Fruit fly (Drosophila melanogaster): ENCODE results near the gene vls.
A peak's percentile ranks its signal among the peaks of the same experiment; 100 is the strongest.

Gene vls

DNA sequence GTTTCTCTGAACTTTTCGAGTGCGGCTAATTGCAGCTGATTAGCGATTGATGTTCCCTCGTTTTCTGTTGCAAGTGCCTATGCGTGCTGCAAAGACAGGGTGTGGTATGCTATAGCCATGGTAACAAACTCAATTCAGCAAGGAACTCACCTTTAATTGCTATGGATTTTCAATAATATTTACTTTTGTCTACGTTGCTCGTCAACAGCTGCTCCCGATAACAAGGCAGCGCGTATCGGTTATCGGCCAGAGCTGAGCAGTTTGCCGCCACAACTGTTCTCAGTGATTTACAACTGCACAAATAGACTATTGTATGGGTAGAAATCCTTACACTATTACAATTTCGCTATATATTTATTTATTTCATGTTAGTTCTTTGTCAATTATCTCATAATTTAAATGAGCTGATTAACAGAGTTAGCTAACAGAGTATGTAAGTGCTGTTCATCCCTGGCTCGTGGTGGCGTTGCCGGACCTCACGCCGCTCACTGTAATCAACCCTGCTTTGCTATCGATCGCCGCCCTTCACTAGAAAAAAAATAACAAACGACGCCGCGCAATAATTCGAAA is 9.8 kb upstream of the vls start, which contains the start of the genes pr and neb (continued):
- TF ChIP-seq ssp (GFP tag; IDR thresholded peaks at IDR 0.05), result no peak; the same call in 1 of the 2 replicates
- TF ChIP-seq oc (tag; optimal IDR thresholded peaks at IDR 0.05), result no peak
- peak; percentile 39 for TF ChIP-seq Antp (GFP tag; optimal IDR thresholded peaks at IDR 0.05)
- no peak for TF ChIP-seq ham (GFP tag; IDR thresholded peaks at IDR 0.05)
- TF ChIP-seq Hr78 (GFP tag; optimal IDR thresholded peaks at IDR 0.05), result no peak
- peak; percentile 2 for TF ChIP-seq Myb (GFP tag; optimal IDR thresholded peaks at IDR 0.05)
- TF ChIP-seq Ada2b (GFP tag; IDR thresholded peaks at IDR 0.05), result peak; percentile 77
- no peak for TF ChIP-seq CG11398 (GFP tag; optimal IDR thresholded peaks at IDR 0.05)
- TF ChIP-seq Bteb2 (GFP tag; optimal IDR thresholded peaks at IDR 0.05), result peak; percentile 33
- no peak for TF ChIP-seq her (GFP tag; optimal IDR thresholded peaks at IDR 0.05)
- TF ChIP-seq Ssrp (tag; optimal IDR thresholded peaks at IDR 0.05), result peak; percentile 37
- no peak for TF ChIP-seq Awh (GFP tag; IDR thresholded peaks at IDR 0.05)
- no peak for TF ChIP-seq lov (optimal IDR thresholded peaks at IDR 0.05)
- TF ChIP-seq lov (GFP tag; IDR thresholded peaks at IDR 0.05), result no peak
- TF ChIP-seq fru (optimal IDR thresholded peaks at IDR 0.05), result no peak
- peak; percentile 77 for TF ChIP-seq sob (GFP tag; IDR thresholded peaks at IDR 0.05)
- TF ChIP-seq CG18011 (GFP tag; optimal IDR thresholded peaks at IDR 0.05), result peak; percentile 40
- peak; percentile 24 for TF ChIP-seq Dip3 (GFP tag; optimal IDR thresholded peaks at IDR 0.05)
- TF ChIP-seq unc-4 (GFP tag; IDR thresholded peaks at IDR 0.05; ENCODE audit: partially characterized antibody), result peak; percentile 44; the same call in 1 of the 2 replicates
- TF ChIP-seq CG14441 (GFP tag; IDR thresholded peaks at IDR 0.05), result no peak
- TF ChIP-seq Pdp1 (GFP tag; optimal IDR thresholded peaks at IDR 0.05), result peak; percentile 4 to 45
- no peak for TF ChIP-seq odd (GFP tag; optimal IDR thresholded peaks at IDR 0.05)
- no peak for TF ChIP-seq CG4404 (GFP tag; IDR thresholded peaks at IDR 0.05)
- no peak for TF ChIP-seq CHES-1-like (GFP tag; optimal IDR thresholded peaks at IDR 0.05)
- peak; percentile 23 for TF ChIP-seq maf-S (GFP tag; optimal IDR thresholded peaks at IDR 0.05)
- TF ChIP-seq CG12769 (tag; optimal IDR thresholded peaks at IDR 0.05), result peak; percentile 70
- TF ChIP-seq az2 (GFP tag; optimal IDR thresholded peaks at IDR 0.05), result peak; percentile 60
- TF ChIP-seq CG8281 (tag; optimal IDR thresholded peaks at IDR 0.05), result no peak
- TF ChIP-seq CG10431 (GFP tag; optimal IDR thresholded peaks at IDR 0.05), result no peak
- no peak for TF ChIP-seq Hr39 (optimal IDR thresholded peaks at IDR 0.05)
- TF ChIP-seq onecut (GFP tag; IDR thresholded peaks at IDR 0.05), result peak; percentile 54
- peak; percentile 7 for TF ChIP-seq gro (GFP tag; optimal IDR thresholded peaks at IDR 0.05)
- TF ChIP-seq al (GFP tag; IDR thresholded peaks at IDR 0.05), result peak; percentile 55
- TF ChIP-seq CG32532 (GFP tag; IDR thresholded peaks at IDR 0.05), result peak; percentile 45; the same call in 1 of the 2 replicates
- TF ChIP-seq CG8089 (GFP tag; optimal IDR thresholded peaks at IDR 0.05), result no peak
- TF ChIP-seq CG13894 (tag; optimal IDR thresholded peaks at IDR 0.05), result no peak
- no peak for TF ChIP-seq CkIIα-i1 (GFP tag; IDR thresholded peaks at IDR 0.05)
- TF ChIP-seq HmgZ (tag; optimal IDR thresholded peaks at IDR 0.05), result peak; percentile 49
- no peak for TF ChIP-seq CG1233 (GFP tag; optimal IDR thresholded peaks at IDR 0.05)
- TF ChIP-seq luna (GFP tag; optimal IDR thresholded peaks at IDR 0.05), result no peak
- TF ChIP-seq CG11456 (GFP tag; IDR thresholded peaks at IDR 0.05), result 0 out of 3 replicates have a peak, but pooled peaks have one; percentile 58
- peak; percentile 52 to 86 for TF ChIP-seq crp (GFP tag; optimal IDR thresholded peaks at IDR 0.05)
- TF ChIP-seq Side (GFP tag; optimal IDR thresholded peaks at IDR 0.05), result no peak
- TF ChIP-seq CG2129 (GFP tag; IDR thresholded peaks at IDR 0.05; ENCODE audit: partially characterized antibody), result no peak
- no peak for TF ChIP-seq CG42726 (GFP tag; IDR thresholded peaks at IDR 0.05; ENCODE audit: partially characterized antibody)
- TF ChIP-seq Ets97D (GFP tag; optimal IDR thresholded peaks at IDR 0.05), result peak; percentile 73
- TF ChIP-seq CG3838 (GFP tag; optimal IDR thresholded peaks at IDR 0.05), result no peak
- TF ChIP-seq seq (GFP tag; IDR thresholded peaks at IDR 0.05), result peak; percentile 48; the same call in 1 of the 2 replicates
- no peak for TF ChIP-seq chif (GFP tag; optimal IDR thresholded peaks at IDR 0.05)
- TF ChIP-seq CG17568 (GFP tag; optimal IDR thresholded peaks at IDR 0.05), result no peak
- TF ChIP-seq CG17802 (tag; optimal IDR thresholded peaks at IDR 0.05), result no peak

Data from whole organism, embryonic.